Worm (Caenorhabditis elegans) whole organism, midembryonic: Measurements from ENCODE around the gene daf-14.

Experiments used
- T22C8.4 ChIP-seq: fragments of 200-800 bp; sonication (Bioruptor generic); IDR thresholded peaks from 2 replicates; pipeline ENCODE4 v1.3.6; 2022; ENCODE audit warnings: missing genetic modification characterization, missing compliant biosample characterization
- cog-1 ChIP-seq: sonication (generic microtip); optimal IDR thresholded peaks from 2 replicates; lab custom pipeline; 2016; ENCODE audit warnings: missing genetic modification characterization, missing compliant biosample characterization
- flt-1 ChIP-seq: fragments of 200-800 bp; sonication (Bioruptor generic); IDR thresholded peaks from 2 replicates; pipeline ENCODE4 v1.3.6; 2022; ENCODE audit warnings: missing genetic modification characterization, missing compliant biosample characterization
- klf-2 ChIP-seq: fragments of 200-800 bp; sonication (Bioruptor generic); conservative IDR thresholded peaks from 2 replicates; pipeline ENCODE4 v1.3.6; 2022; ENCODE audit warnings: missing genetic modification reagents, missing genetic modification characterization, missing compliant biosample characterization
- med-1 ChIP-seq: sonication (generic microtip); optimal IDR thresholded peaks from 2 replicates; lab custom pipeline; 2017; ENCODE audit warnings: missing genetic modification characterization, mild to moderate bottlenecking, missing compliant biosample characterization, antibody characterized with exemption, missing genetic modification reagents; ENCODE audit not compliant: insufficient read depth
- ref-1 ChIP-seq: fragments of 200-800 bp; sonication (Bioruptor generic); conservative IDR thresholded peaks from 2 replicates; pipeline ENCODE4 v1.3.6; 2022; ENCODE audit warnings: missing genetic modification reagents, missing genetic modification characterization, missing compliant biosample characterization
- tab-1 ChIP-seq: fragments of 200-800 bp; sonication (Bioruptor generic); IDR thresholded peaks from 2 replicates; pipeline ENCODE4 v1.3.6; 2022; ENCODE audit warnings: missing genetic modification characterization, missing compliant biosample characterization
- ztf-23 ChIP-seq: fragments of 200-800 bp; sonication (Bioruptor generic); IDR thresholded peaks from 2 replicates; pipeline ENCODE4 v1.3.6; 2022; ENCODE audit warnings: missing genetic modification reagents, missing genetic modification characterization, missing compliant biosample characterization
- ztf-29 ChIP-seq: fragments of 200-800 bp; sonication (Bioruptor generic); IDR thresholded peaks from 2 replicates; pipeline ENCODE4 v1.3.6; 2022; ENCODE audit warnings: missing genetic modification reagents, missing genetic modification characterization, missing compliant biosample characterization

daf-14 gene

ce11 chrIV:10273360-10273759, 22.9 kb downstream of the daf-14 start:
- TF ChIP-seq T22C8.4 (GFP tag; lab: Robert Waterston, UW) (no peak), flt-1 (GFP tag; lab: Robert Waterston, UW) (no peak), tab-1 (GFP tag; lab: Robert Waterston, UW) (no peak), med-1 (GFP tag; lab: Kevin White, UChicago) (no peak), ztf-29 (no peak), ztf-23 (GFP tag; lab: Robert Waterston, UW) (no peak), klf-2 (GFP tag; lab: Robert Waterston, UW) (no peak), ref-1 (GFP tag; lab: Robert Waterston, UW) (no peak), cog-1 (tag; lab: Kevin White, UChicago) (no peak)

ce11 chrIV:10273781-10274313, 23.4 kb downstream of the daf-14 start, which contains the start of gene Y43C5A.3:
Gene Y43C5A.3, plus strand, starts transcription at chrIV:10274036.
- TF ChIP-seq med-1 (GFP tag; lab: Kevin White, UChicago) (no peak), flt-1 (GFP tag; lab: Robert Waterston, UW) (no peak), ztf-29 (no peak), T22C8.4 (GFP tag; lab: Robert Waterston, UW) (no peak), ref-1 (GFP tag; lab: Robert Waterston, UW) (no peak), cog-1 (tag; lab: Kevin White, UChicago) (no peak), tab-1 (GFP tag; lab: Robert Waterston, UW) (no peak), klf-2 (GFP tag; lab: Robert Waterston, UW) (no peak), ztf-23 (GFP tag; lab: Robert Waterston, UW) (no peak)

- TF ChIP-seq klf-2 (GFP tag; lab: Robert Waterston, UW) (no peak), ref-1 (GFP tag; lab: Robert Waterston, UW) (no peak), flt-1 (GFP tag; lab: Robert Waterston, UW) (no peak), ztf-29 (no peak), med-1 (GFP tag; lab: Kevin White, UChicago) (no peak), cog-1 (tag; lab: Kevin White, UChicago) (no peak), ztf-23 (GFP tag; lab: Robert Waterston, UW) (no peak), tab-1 (GFP tag; lab: Robert Waterston, UW) (no peak), T22C8.4 (GFP tag; lab: Robert Waterston, UW) (no peak)
Observed at ce11 chrIV:10275050-10275449, 24.6 kb downstream of the daf-14 start.

ce11 chrIV:10276960-10277359, 26.5 kb downstream of the daf-14 start, which contains the start of gene Y43C5A.7:
Gene Y43C5A.7, plus strand, starts transcription at chrIV:10277260.
- TF ChIP-seq klf-2 (GFP tag; lab: Robert Waterston, UW) (no peak), cog-1 (tag; lab: Kevin White, UChicago) (no peak), T22C8.4 (GFP tag; lab: Robert Waterston, UW) (no peak), ref-1 (GFP tag; lab: Robert Waterston, UW) (no peak), med-1 (GFP tag; lab: Kevin White, UChicago) (no peak), flt-1 (GFP tag; lab: Robert Waterston, UW) (no peak), ztf-29 (no peak), tab-1 (GFP tag; lab: Robert Waterston, UW) (no peak), ztf-23 (GFP tag; lab: Robert Waterston, UW) (no peak)

ce11 chrIV:10277716-10278115, 27.3 kb downstream of the daf-14 start, which contains the start of gene Y43C5A.4:
Gene Y43C5A.4, plus strand, starts transcription at chrIV:10278016.
- no peak for TF ChIP-seq med-1 (GFP tag; lab: Kevin White, UChicago)
- no peak for TF ChIP-seq cog-1 (tag; lab: Kevin White, UChicago)
- TF ChIP-seq flt-1 (GFP tag; lab: Robert Waterston, UW): no peak
- TF ChIP-seq klf-2 (GFP tag; lab: Robert Waterston, UW): no peak
- no peak for TF ChIP-seq ztf-23 (GFP tag; lab: Robert Waterston, UW)

ce11 chrIV:10281482-10281881, 31.1 kb downstream of the daf-14 start, which contains the start of gene thk-1:
Gene thk-1, minus strand, starts transcription at chrIV:10281582.
- TF ChIP-seq T22C8.4 (GFP tag; lab: Robert Waterston, UW): no peak
- TF ChIP-seq med-1 (GFP tag; lab: Kevin White, UChicago): no peak

- TF ChIP-seq klf-2 (GFP tag; lab: Robert Waterston, UW) (no peak), tab-1 (GFP tag; lab: Robert Waterston, UW) (0 out of 2 replicates have a peak, but pooled peaks have one; percentile 9), cog-1 (tag; lab: Kevin White, UChicago) (peak; percentile 38), med-1 (GFP tag; lab: Kevin White, UChicago) (no peak)
Observed at ce11 chrIV:10284194-10284910, 33.9 kb downstream of the daf-14 start, which contains the start of gene rad-51. Gene rad-51, minus strand, starts transcription at chrIV:10284244.

- TF ChIP-seq T22C8.4 (GFP tag; lab: Robert Waterston, UW) (no peak), ref-1 (GFP tag; lab: Robert Waterston, UW) (no peak), tab-1 (GFP tag; lab: Robert Waterston, UW) (no peak), med-1 (GFP tag; lab: Kevin White, UChicago) (no peak)
Observed at ce11 chrIV:10285328-10285727, 34.9 kb downstream of the daf-14 start.

- TF ChIP-seq cog-1 (tag; lab: Kevin White, UChicago) (no peak), klf-2 (GFP tag; lab: Robert Waterston, UW) (no peak), tab-1 (GFP tag; lab: Robert Waterston, UW) (no peak), ref-1 (GFP tag; lab: Robert Waterston, UW) (no peak), ztf-29 (no peak), ztf-23 (GFP tag; lab: Robert Waterston, UW) (no peak), flt-1 (GFP tag; lab: Robert Waterston, UW) (no peak), T22C8.4 (GFP tag; lab: Robert Waterston, UW) (no peak), med-1 (GFP tag; lab: Kevin White, UChicago) (no peak)
Observed at ce11 chrIV:10286655-10287054, 36.2 kb downstream of the daf-14 start, which contains the start of gene ebax-1. Gene ebax-1, plus strand, starts transcription at chrIV:10286955.
